Fruit fly (Drosophila melanogaster) whole organism, wandering third instar larva: ENCODE data around the gene CG2082.
A peak's percentile ranks its signal among the peaks of the same experiment; 100 is the strongest.

ENCODE experiments used
- Abd-B ChIP-seq: fragments of >200 bp; optimal IDR thresholded peaks from 2 replicates; lab custom pipeline; 2017; ENCODE audit warnings: missing biosample characterization, missing genetic modification characterization
- CG32264 ChIP-seq: fragments of 200-800 bp; sonication (Bioruptor generic); optimal IDR thresholded peaks from 2 replicates; lab custom pipeline; 2016; ENCODE audit warnings: missing biosample characterization, missing genetic modification characterization
- CG9705 ChIP-seq: fragments of 200-800 bp; sonication (Bioruptor generic); optimal IDR thresholded peaks from 2 replicates; lab custom pipeline; 2018; ENCODE audit warnings: missing biosample characterization, mild to moderate bottlenecking, missing genetic modification characterization
- CrebA ChIP-seq: fragments of 200-800 bp; sonication (Bioruptor generic); optimal IDR thresholded peaks from 2 replicates; lab custom pipeline; 2016; ENCODE audit warnings: missing biosample characterization, mild to moderate bottlenecking, missing genetic modification characterization, borderline replicate concordance
- Dfd ChIP-seq: fragments of >200 bp; optimal IDR thresholded peaks from 2 replicates; lab custom pipeline; 2017; ENCODE audit warnings: missing biosample characterization, missing genetic modification characterization
- Dif ChIP-seq: fragments of 200-275, 200-300 bp; sonication (Bioruptor generic); optimal IDR thresholded peaks from 2 replicates; lab custom pipeline; 2018; ENCODE audit warnings: missing biosample characterization, missing genetic modification characterization; ENCODE audit not compliant: partially characterized antibody
- GATAd ChIP-seq: sonication (Bioruptor generic); optimal IDR thresholded peaks from 2 replicates; lab custom pipeline; 2016; ENCODE audit warnings: missing biosample characterization, missing genetic modification characterization
- HLH106 ChIP-seq: fragments of 200-800 bp; optimal IDR thresholded peaks from 3 replicates; lab custom pipeline; 2019; ENCODE audit warnings: missing biosample characterization, mild to moderate bottlenecking, missing genetic modification characterization, moderate library complexity
- Hnf4 ChIP-seq: fragments of 200-800 bp; sonication (Bioruptor generic); optimal IDR thresholded peaks from 2 replicates; lab custom pipeline; 2016; ENCODE audit warnings: missing biosample characterization, mild to moderate bottlenecking, missing genetic modification characterization
- Hr78 ChIP-seq: fragments of >200 bp; optimal IDR thresholded peaks from 2 replicates; lab custom pipeline; 2017; ENCODE audit warnings: missing biosample characterization, missing genetic modification characterization
- Hr83 ChIP-seq: fragments of 200-300 bp; sonication (Bioruptor generic); optimal IDR thresholded peaks from 2 replicates; lab custom pipeline; 2016; ENCODE audit warnings: missing biosample characterization, mild to moderate bottlenecking, missing genetic modification characterization, moderate library complexity; ENCODE audit not compliant: poor library complexity, severe bottlenecking
- Jra ChIP-seq: sonication (Bioruptor generic); optimal IDR thresholded peaks from 2 replicates; lab custom pipeline; 2016; ENCODE audit warnings: missing biosample characterization, missing genetic modification characterization
- Mio ChIP-seq: sonication (Bioruptor generic); optimal IDR thresholded peaks from 2 replicates; lab custom pipeline; 2016; ENCODE audit warnings: missing biosample characterization, missing genetic modification characterization
- Myc ChIP-seq: fragments of >200 bp; optimal IDR thresholded peaks from 2 replicates; lab custom pipeline; 2017
- N ChIP-seq: fragments of >200 bp; optimal IDR thresholded peaks from 2 replicates; lab custom pipeline; 2018; ENCODE audit warnings: missing biosample characterization, missing external identifiers, missing genetic modification characterization
- OdsH ChIP-seq: fragments of 200-800 bp; sonication (Bioruptor generic); optimal IDR thresholded peaks from 2 replicates; lab custom pipeline; 2016; ENCODE audit warnings: missing biosample characterization, mild to moderate bottlenecking, missing genetic modification characterization
- Rel ChIP-seq, 2 experiments: fragments of 200-800 bp; sonication (Bioruptor generic) in 1 of 2; optimal IDR thresholded peaks; 2 replicates in 1 of 2; 3 replicates in 1 of 2; lab custom pipeline; 2016 to 2019; ENCODE audit warnings: mild to moderate bottlenecking in 2 of 2, missing biosample characterization in 2 of 2, missing genetic modification characterization in 2 of 2, moderate library complexity in 1 of 2
- Sp1 ChIP-seq: fragments of 200-800 bp; sonication (Bioruptor generic); optimal IDR thresholded peaks from 3 replicates; lab custom pipeline; 2019; ENCODE audit warnings: missing biosample characterization, mild to moderate bottlenecking, missing genetic modification characterization, moderate library complexity
- br ChIP-seq: fragments of 200-800 bp; sonication (Bioruptor generic); optimal IDR thresholded peaks from 2 replicates; lab custom pipeline; 2016; ENCODE audit warnings: missing biosample characterization, missing genetic modification characterization
- brk ChIP-seq: fragments of 200-800 bp; sonication (Bioruptor generic); optimal IDR thresholded peaks from 2 replicates; lab custom pipeline; 2016; ENCODE audit warnings: missing biosample characterization, mild to moderate bottlenecking, missing genetic modification characterization
- dl ChIP-seq, 2 experiments: fragments of 175-275, 200-275 bp in 1 of 2; fragments of 200-275 bp in 1 of 2; sonication (Bioruptor generic); optimal IDR thresholded peaks; lab custom pipeline; 2018; ENCODE audit warnings: mild to moderate bottlenecking in 2 of 2, missing biosample characterization in 2 of 2, missing genetic modification characterization in 2 of 2, moderate library complexity in 2 of 2; ENCODE audit not compliant: partially characterized antibody in 2 of 2, insufficient read depth in 1 of 2
- dmrt93B ChIP-seq: fragments of 200-800 bp; sonication (Bioruptor generic); optimal IDR thresholded peaks from 2 replicates; lab custom pipeline; 2018; ENCODE audit warnings: missing biosample characterization, mild to moderate bottlenecking, missing genetic modification characterization
- dsf ChIP-seq: sonication (Bioruptor generic); optimal IDR thresholded peaks from 2 replicates; lab custom pipeline; 2016; ENCODE audit warnings: missing biosample characterization, missing genetic modification characterization, borderline replicate concordance
- ey ChIP-seq: fragments of 200-800 bp; sonication (Bioruptor generic); optimal IDR thresholded peaks from 2 replicates; lab custom pipeline; 2016; ENCODE audit warnings: missing biosample characterization, missing genetic modification characterization
- foxo ChIP-seq, 2 experiments: fragments of 200-800 bp; sonication (Bioruptor generic); optimal IDR thresholded peaks; 2 replicates in 1 of 2; 3 replicates in 1 of 2; lab custom pipeline; 2016 to 2017; ENCODE audit warnings: missing biosample characterization in 2 of 2, missing genetic modification characterization in 2 of 2
- fru ChIP-seq: fragments of 200-800 bp; sonication (Bioruptor generic); optimal IDR thresholded peaks from 3 replicates; lab custom pipeline; 2016; ENCODE audit warnings: missing biosample characterization, mild to moderate bottlenecking, missing genetic modification characterization
- h ChIP-seq: fragments of 200-800 bp; sonication (Bioruptor generic); optimal IDR thresholded peaks from 3 replicates; lab custom pipeline; 2016; ENCODE audit warnings: missing biosample characterization, mild to moderate bottlenecking, missing genetic modification characterization
- jim ChIP-seq: fragments of 175-275, 200-325 bp; sonication (Bioruptor generic); optimal IDR thresholded peaks from 2 replicates; lab custom pipeline; 2016; ENCODE audit warnings: missing biosample characterization, mild to moderate bottlenecking, missing genetic modification characterization
- lola ChIP-seq: fragments of >200 bp; optimal IDR thresholded peaks from 2 replicates; lab custom pipeline; 2017; ENCODE audit warnings: missing biosample characterization, missing genetic modification characterization
- pan ChIP-seq: fragments of >200 bp; optimal IDR thresholded peaks from 2 replicates; lab custom pipeline; 2017
- psq ChIP-seq: fragments of 200-800 bp; sonication (Bioruptor generic); optimal IDR thresholded peaks from 3 replicates; lab custom pipeline; 2017; ENCODE audit warnings: missing biosample characterization, mild to moderate bottlenecking, missing genetic modification characterization, moderate library complexity
- rgr ChIP-seq: fragments of 200-800 bp; sonication (Bioruptor generic); optimal IDR thresholded peaks from 3 replicates; lab custom pipeline; 2016; ENCODE audit warnings: missing biosample characterization, mild to moderate bottlenecking, missing genetic modification characterization
- sage ChIP-seq: fragments of 200-800 bp; sonication (Bioruptor generic); optimal IDR thresholded peaks from 2 replicates; lab custom pipeline; 2016; ENCODE audit warnings: missing biosample characterization, mild to moderate bottlenecking, missing genetic modification characterization
- sv ChIP-seq: fragments of 200-800 bp; sonication (Bioruptor generic); optimal IDR thresholded peaks from 3 replicates; lab custom pipeline; 2016; ENCODE audit warnings: missing biosample characterization, missing genetic modification characterization
- tai ChIP-seq: sonication (Bioruptor generic); optimal IDR thresholded peaks from 2 replicates; lab custom pipeline; 2016; ENCODE audit warnings: missing biosample characterization, missing genetic modification characterization
- usp ChIP-seq: fragments of >200 bp; optimal IDR thresholded peaks from 2 replicates; lab custom pipeline; 2017; ENCODE audit warnings: missing biosample characterization, missing genetic modification characterization
- woc ChIP-seq: sonication (Bioruptor generic); optimal IDR thresholded peaks from 2 replicates; lab custom pipeline; 2016; ENCODE audit warnings: missing biosample characterization, mild to moderate bottlenecking, missing genetic modification characterization

Gene CG2082

dm6 chr3R:5778731-5779593, 1.9 kb downstream of the CG2082 start, which contains the start of gene jagn:
jagn (plus strand) TSS chr3R:5779315.
- TF ChIP-seq jim (GFP tag; lab: Kevin White, UChicago): peak; percentile 80
- TF ChIP-seq tai: no peak
- peak; percentile 57 for TF ChIP-seq sage (GFP tag; lab: Kevin White, UChicago)
- TF ChIP-seq dsf: peak; percentile 63
- TF ChIP-seq lola (GFP tag; lab: Kevin White, UChicago): no peak
- TF ChIP-seq sv (GFP tag; lab: Kevin White, UChicago): peak; percentile 52
- TF ChIP-seq HLH106 (tag; lab: Kevin White, UChicago): peak; percentile 41
- peak; percentile 31 for TF ChIP-seq CG9705 (GFP tag; lab: Kevin White, UChicago)
- TF ChIP-seq usp (GFP tag; lab: Kevin White, UChicago): no peak
- no peak for TF ChIP-seq Hnf4 (GFP tag; lab: Kevin White, UChicago)
- no peak for TF ChIP-seq Dif (GFP tag; lab: Kevin White, UChicago)
- TF ChIP-seq brk (GFP tag; lab: Kevin White, UChicago): no peak
- TF ChIP-seq dmrt93B (GFP tag; lab: Kevin White, UChicago): peak; percentile 49
- no peak for TF ChIP-seq pan (lab: Kevin White, UChicago)
- TF ChIP-seq woc (GFP tag; lab: Kevin White, UChicago): no peak
- TF ChIP-seq br: peak; percentile 55
- TF ChIP-seq Hr83 (GFP tag; lab: Kevin White, UChicago): peak; percentile 95
- TF ChIP-seq Dfd (GFP tag; lab: Kevin White, UChicago): no peak
- TF ChIP-seq psq (GFP tag; lab: Kevin White, UChicago): peak; percentile 50
- peak; percentile 51 for TF ChIP-seq ey
- TF ChIP-seq N (GFP tag; lab: Kevin White, UChicago): no peak
- peak; percentile 68 for TF ChIP-seq Jra (GFP tag; lab: Kevin White, UChicago)
- TF ChIP-seq OdsH (GFP tag; lab: Kevin White, UChicago): peak; percentile 47
- TF ChIP-seq CrebA: no peak
- TF ChIP-seq foxo (GFP tag; optimal IDR thresholded peaks at IDR 0.05; lab: Kevin White, UChicago): peak in 1 of 2 experiments; percentile 56
- peak; percentile 26 for TF ChIP-seq CG32264 (GFP tag; lab: Kevin White, UChicago)
- TF ChIP-seq fru: peak; percentile 43
- TF ChIP-seq h (GFP tag; lab: Kevin White, UChicago): peak; percentile 63
- TF ChIP-seq dl (GFP tag; optimal IDR thresholded peaks at IDR 0.05; lab: Kevin White, UChicago; ENCODE audit: insufficient read depth in 1 of 2, partially characterized antibody in 2 of 2): no peak
- peak; percentile 29 for TF ChIP-seq Mio (GFP tag; lab: Kevin White, UChicago)
- peak; percentile 68 for TF ChIP-seq GATAd (GFP tag; lab: Kevin White, UChicago)
- TF ChIP-seq Sp1 (GFP tag; lab: Kevin White, UChicago): peak; percentile 9
- no peak for TF ChIP-seq Rel (GFP tag; optimal IDR thresholded peaks at IDR 0.05; lab: Kevin White, UChicago)
- peak; percentile 63 for TF ChIP-seq Rel (tag; optimal IDR thresholded peaks at IDR 0.05; lab: Kevin White, UChicago)
- TF ChIP-seq Myc (lab: Kevin White, UChicago): peak; percentile 85
- TF ChIP-seq Abd-B (GFP tag; lab: Kevin White, UChicago): no peak
- TF ChIP-seq rgr (GFP tag; lab: Kevin White, UChicago): peak; percentile 75

dm6 chr3R:5772433-5772832, 8.4 kb downstream of the CG2082 start:
- TF ChIP-seq Dif (GFP tag; lab: Kevin White, UChicago): no peak
- TF ChIP-seq rgr (GFP tag; lab: Kevin White, UChicago): no peak
- TF ChIP-seq lola (GFP tag; lab: Kevin White, UChicago): no peak
- TF ChIP-seq Sp1 (GFP tag; lab: Kevin White, UChicago): no peak
- no peak for TF ChIP-seq HLH106 (tag; lab: Kevin White, UChicago)
- no peak for TF ChIP-seq brk (GFP tag; lab: Kevin White, UChicago)
- TF ChIP-seq Hr78 (GFP tag; lab: Kevin White, UChicago): no peak
- no peak for TF ChIP-seq pan (lab: Kevin White, UChicago)
- no peak for TF ChIP-seq ey
- no peak for TF ChIP-seq Hnf4 (GFP tag; lab: Kevin White, UChicago)
- TF ChIP-seq sv (GFP tag; lab: Kevin White, UChicago): no peak
- no peak for TF ChIP-seq Myc (lab: Kevin White, UChicago)
